Fruit fly (Drosophila melanogaster): Measurements from ENCODE around the gene CG16815.

The CG16815 gene

dm6 chr2L:13259643-13260042 lies 30.0 kb downstream of the CG16815 start, which contains the start of gene CG31730:
CG31730 (minus strand) TSS chr2L:13259743.
- TF ChIP-seq CG12605 (GFP tag; IDR thresholded peaks at IDR 0.05): no peak
- no peak for TF ChIP-seq gl (tag; optimal IDR thresholded peaks at IDR 0.05)
- no peak for TF ChIP-seq CG8159 (tag; optimal IDR thresholded peaks at IDR 0.05)

- no peak for TF ChIP-seq CG32121 (GFP tag; IDR thresholded peaks at IDR 0.05)
Measured at dm6 chr2L:13260740-13261139, 31.1 kb downstream of the CG16815 start, which contains the start of gene CG44085. CG44085 (plus strand) TSS chr2L:13261008.

- TF ChIP-seq CG15710 (tag; optimal IDR thresholded peaks at IDR 0.05) (no peak), fd96Ca (GFP tag; IDR thresholded peaks at IDR 0.05) (no peak), CG4496 (GFP tag; IDR thresholded peaks at IDR 0.05) (no peak), D1 (tag; optimal IDR thresholded peaks at IDR 0.05) (no peak), CG8301 (tag; optimal IDR thresholded peaks at IDR 0.05) (no peak), CG32121 (GFP tag; IDR thresholded peaks at IDR 0.05) (no peak), CG34367 (tag; optimal IDR thresholded peaks at IDR 0.05) (no peak), CG14655 (GFP tag; optimal IDR thresholded peaks at IDR 0.05) (no peak), CG13204 (GFP tag; optimal IDR thresholded peaks at IDR 0.05) (no peak), rn (GFP tag; IDR thresholded peaks at IDR 0.05) (no peak), CG12605 (GFP tag; IDR thresholded peaks at IDR 0.05) (no peak), Ets98B (GFP tag; IDR thresholded peaks at IDR 0.05) (no peak), CG17806 (tag; optimal IDR thresholded peaks at IDR 0.05) (no peak), Pif1B (GFP tag; optimal IDR thresholded peaks at IDR 0.05) (no peak), CG10348 (GFP tag; IDR thresholded peaks at IDR 0.05) (no peak), Snoo (tag; optimal IDR thresholded peaks at IDR 0.05) (no peak), CG9948 (tag; optimal IDR thresholded peaks at IDR 0.05) (no peak), EcR (GFP tag; optimal IDR thresholded peaks at IDR 0.05) (no peak), CG8159 (tag; optimal IDR thresholded peaks at IDR 0.05) (no peak), Pif1A (GFP tag; optimal IDR thresholded peaks at IDR 0.05) (no peak)
Measured at dm6 chr2L:13265776-13266175, 36.1 kb downstream of the CG16815 start, which contains the start of gene CG31848. CG31848 (minus strand) TSS chr2L:13265876.

dm6 chr2L:13266627-13267026 lies 37.0 kb downstream of the CG16815 start:
- no peak for TF ChIP-seq CG34367 (tag; optimal IDR thresholded peaks at IDR 0.05)
- TF ChIP-seq Pif1A (GFP tag; optimal IDR thresholded peaks at IDR 0.05): no peak
- TF ChIP-seq D1 (tag; optimal IDR thresholded peaks at IDR 0.05): no peak
- no peak for TF ChIP-seq rn (GFP tag; IDR thresholded peaks at IDR 0.05)
- no peak for TF ChIP-seq CG10348 (GFP tag; IDR thresholded peaks at IDR 0.05)
- TF ChIP-seq Ets98B (GFP tag; IDR thresholded peaks at IDR 0.05): no peak
- TF ChIP-seq CG15710 (tag; optimal IDR thresholded peaks at IDR 0.05): no peak
- TF ChIP-seq EcR (GFP tag; optimal IDR thresholded peaks at IDR 0.05): peak; percentile 21
- no peak for TF ChIP-seq CG32121 (GFP tag; IDR thresholded peaks at IDR 0.05)
- no peak for TF ChIP-seq CG8159 (tag; optimal IDR thresholded peaks at IDR 0.05)
- no peak for TF ChIP-seq CG17806 (tag; optimal IDR thresholded peaks at IDR 0.05)
- TF ChIP-seq Snoo (tag; optimal IDR thresholded peaks at IDR 0.05): no peak
- peak; percentile 49 for TF ChIP-seq CG13204 (GFP tag; optimal IDR thresholded peaks at IDR 0.05)
- TF ChIP-seq fd96Ca (GFP tag; IDR thresholded peaks at IDR 0.05): no peak
- no peak for TF ChIP-seq CG12605 (GFP tag; IDR thresholded peaks at IDR 0.05)
- peak; percentile 11 for TF ChIP-seq CG14655 (GFP tag; optimal IDR thresholded peaks at IDR 0.05)
- TF ChIP-seq Pif1B (GFP tag; optimal IDR thresholded peaks at IDR 0.05): no peak
- no peak for TF ChIP-seq CG8301 (tag; optimal IDR thresholded peaks at IDR 0.05)
- 0 out of 3 replicates have a peak, but pooled peaks have one; percentile 7 for TF ChIP-seq CG4496 (GFP tag; IDR thresholded peaks at IDR 0.05)
- no peak for TF ChIP-seq CG9948 (tag; optimal IDR thresholded peaks at IDR 0.05)
- no peak for TF ChIP-seq gl (tag; optimal IDR thresholded peaks at IDR 0.05)

dm6 chr2L:13268040-13268652 lies 38.5 kb downstream of the CG16815 start:
- TF ChIP-seq CG8159 (tag; optimal IDR thresholded peaks at IDR 0.05) (peak; percentile 76), CG4496 (GFP tag; IDR thresholded peaks at IDR 0.05) (peak; percentile 42; the same call in 1 of the 3 replicates), CG17806 (tag; optimal IDR thresholded peaks at IDR 0.05) (peak; percentile 58), D1 (tag; optimal IDR thresholded peaks at IDR 0.05) (peak; percentile 60), Pif1A (GFP tag; optimal IDR thresholded peaks at IDR 0.05) (peak; percentile 7), CG15710 (tag; optimal IDR thresholded peaks at IDR 0.05) (peak; percentile 46), Pif1B (GFP tag; optimal IDR thresholded peaks at IDR 0.05) (peak; percentile 33), CG34367 (tag; optimal IDR thresholded peaks at IDR 0.05) (peak; percentile 12), CG14655 (GFP tag; optimal IDR thresholded peaks at IDR 0.05) (peak; percentile 71), CG13204 (GFP tag; optimal IDR thresholded peaks at IDR 0.05) (no peak), Ets98B (GFP tag; IDR thresholded peaks at IDR 0.05) (no peak), CG8301 (tag; optimal IDR thresholded peaks at IDR 0.05) (peak; percentile 52), gl (tag; optimal IDR thresholded peaks at IDR 0.05) (no peak), Snoo (tag; optimal IDR thresholded peaks at IDR 0.05) (no peak), EcR (GFP tag; optimal IDR thresholded peaks at IDR 0.05) (peak; percentile 74), CG10348 (GFP tag; IDR thresholded peaks at IDR 0.05) (no peak), fd96Ca (GFP tag; IDR thresholded peaks at IDR 0.05) (no peak), CG9948 (tag; optimal IDR thresholded peaks at IDR 0.05) (peak; percentile 65), rn (GFP tag; IDR thresholded peaks at IDR 0.05) (no peak), CG12605 (GFP tag; IDR thresholded peaks at IDR 0.05) (peak; percentile 21; the same call in 1 of the 2 replicates), CG32121 (GFP tag; IDR thresholded peaks at IDR 0.05) (no peak)

- TF ChIP-seq CG13204 (GFP tag; optimal IDR thresholded peaks at IDR 0.05) (peak; percentile 65), D1 (tag; optimal IDR thresholded peaks at IDR 0.05) (no peak)
Measured at dm6 chr2L:13272541-13272940, 42.9 kb downstream of the CG16815 start.
